Worm (Caenorhabditis elegans) whole organism, L3 larva: ENCODE results near the gene gcy-4.

Experiments used
- ZK546.5 ChIP-seq: sonication (generic microtip); optimal IDR thresholded peaks from 2 replicates; lab custom pipeline; 2017; ENCODE audit warnings: missing biosample characterization, missing genetic modification characterization
- aly-2 ChIP-seq: fragments of 150-350 bp; optimal IDR thresholded peaks from 2 replicates; lab custom pipeline; 2014; ENCODE audit warnings: missing biosample characterization, missing genetic modification characterization
- ama-1 ChIP-seq: fragments of 150-350 bp; optimal IDR thresholded peaks from 2 replicates; lab custom pipeline; 2018
- ceh-16 ChIP-seq: sonication (generic microtip); optimal IDR thresholded peaks from 2 replicates; lab custom pipeline; 2017; ENCODE audit warnings: missing biosample characterization, missing genetic modification characterization
- ceh-28 ChIP-seq: fragments of 150-350 bp; optimal IDR thresholded peaks from 2 replicates; lab custom pipeline; 2014; ENCODE audit warnings: missing biosample characterization, missing genetic modification reagents, missing genetic modification characterization
- ceh-82 ChIP-seq: fragments of 150-350 bp; optimal IDR thresholded peaks from 2 replicates; lab custom pipeline; 2014; ENCODE audit warnings: missing biosample characterization, missing genetic modification characterization
- ceh-9 ChIP-seq: sonication (generic microtip); optimal IDR thresholded peaks from 2 replicates; lab custom pipeline; 2018; ENCODE audit warnings: missing biosample characterization, missing genetic modification characterization
- egl-5 ChIP-seq: fragments of 150-350 bp; optimal IDR thresholded peaks from 2 replicates; lab custom pipeline; 2017; ENCODE audit warnings: missing biosample characterization, missing genetic modification reagents, missing genetic modification characterization, inconsistent platforms
- elt-2 ChIP-seq: sonication (generic microtip); optimal IDR thresholded peaks from 2 replicates; lab custom pipeline; 2016; ENCODE audit warnings: missing genetic modification reagents, mild to moderate bottlenecking, missing genetic modification characterization, missing compliant biosample characterization
- eor-1 ChIP-seq, 2 experiments: fragments of 150-350 bp; optimal IDR thresholded peaks; 2 replicates each; lab custom pipeline; 2014 to 2018; ENCODE audit warnings: missing biosample characterization in 2 of 2, missing genetic modification characterization in 2 of 2
- fkh-2 ChIP-seq: fragments of 150-350 bp; optimal IDR thresholded peaks from 2 replicates; lab custom pipeline; 2014; ENCODE audit warnings: missing biosample characterization, missing genetic modification reagents, missing genetic modification characterization
- fos-1 ChIP-seq: fragments of 150-350 bp; optimal IDR thresholded peaks from 2 replicates; lab custom pipeline; 2014; ENCODE audit warnings: missing biosample characterization, missing genetic modification characterization
- lsy-12 ChIP-seq: sonication (generic microtip); optimal IDR thresholded peaks from 2 replicates; lab custom pipeline; 2016; ENCODE audit warnings: mild to moderate bottlenecking, missing genetic modification characterization, missing compliant biosample characterization
- mml-1 ChIP-seq: fragments of 150-350 bp; sonication (generic microtip); optimal IDR thresholded peaks from 3 replicates; lab custom pipeline; 2014; ENCODE audit warnings: missing biosample characterization, missing genetic modification characterization
- nfya-1 ChIP-seq: sonication (generic microtip); optimal IDR thresholded peaks from 2 replicates; lab custom pipeline; 2017; ENCODE audit warnings: missing genetic modification characterization, mild to moderate bottlenecking, missing compliant biosample characterization, antibody characterized with exemption, moderate library complexity; ENCODE audit not compliant: insufficient read depth
- nhr-11 ChIP-seq: fragments of 150-350 bp; optimal IDR thresholded peaks from 2 replicates; lab custom pipeline; 2014; ENCODE audit warnings: missing biosample characterization, missing genetic modification characterization
- nhr-12 ChIP-seq: fragments of 150-350 bp; optimal IDR thresholded peaks from 2 replicates; lab custom pipeline; 2014; ENCODE audit warnings: missing biosample characterization, missing genetic modification characterization
- nhr-23 ChIP-seq: fragments of 150-350 bp; optimal IDR thresholded peaks from 2 replicates; lab custom pipeline; 2014; ENCODE audit warnings: missing biosample characterization, missing genetic modification reagents, missing genetic modification characterization
- nhr-237 ChIP-seq: fragments of 150-350 bp; optimal IDR thresholded peaks from 2 replicates; lab custom pipeline; 2014; ENCODE audit warnings: missing biosample characterization, missing genetic modification characterization
- nhr-25 ChIP-seq: sonication (generic microtip); optimal IDR thresholded peaks from 2 replicates; lab custom pipeline; 2017; ENCODE audit warnings: missing biosample characterization, missing genetic modification characterization
- nhr-43 ChIP-seq: sonication (generic microtip); optimal IDR thresholded peaks from 2 replicates; lab custom pipeline; 2016; ENCODE audit warnings: mild to moderate bottlenecking, missing genetic modification characterization, missing compliant biosample characterization; ENCODE audit not compliant: poor library complexity, severe bottlenecking
- nhr-67 ChIP-seq: fragments of 150-350 bp; optimal IDR thresholded peaks from 2 replicates; lab custom pipeline; 2014; ENCODE audit warnings: missing biosample characterization, missing genetic modification characterization
- nhr-76 ChIP-seq: fragments of 150-350 bp; sonication (generic microtip); optimal IDR thresholded peaks from 5 replicates; lab custom pipeline; 2014; ENCODE audit warnings: missing biosample characterization, missing genetic modification characterization
- nhr-77 ChIP-seq: fragments of 150-350 bp; optimal IDR thresholded peaks from 2 replicates; lab custom pipeline; 2014; ENCODE audit warnings: missing biosample characterization, missing genetic modification characterization
- pha-4 ChIP-seq: fragments of 150-350 bp; optimal IDR thresholded peaks from 2 replicates; lab custom pipeline; 2014; ENCODE audit warnings: missing biosample characterization, missing genetic modification reagents, missing genetic modification characterization
- pqm-1 ChIP-seq: fragments of 150-350 bp; optimal IDR thresholded peaks from 2 replicates; lab custom pipeline; 2017; ENCODE audit warnings: missing biosample characterization, missing genetic modification characterization, inconsistent platforms
- snpc-4 ChIP-seq: fragments of 150-350 bp; optimal IDR thresholded peaks from 2 replicates; lab custom pipeline; 2014; ENCODE audit warnings: missing biosample characterization, missing genetic modification characterization
- tbx-2 ChIP-seq: sonication (generic microtip); optimal IDR thresholded peaks from 2 replicates; lab custom pipeline; 2016; ENCODE audit warnings: mild to moderate bottlenecking, missing genetic modification characterization, missing compliant biosample characterization
- unc-62 ChIP-seq: fragments of 150-350 bp; sonication (generic microtip); optimal IDR thresholded peaks from 4 replicates; lab custom pipeline; 2014; ENCODE audit warnings: missing biosample characterization, missing genetic modification reagents, missing genetic modification characterization
- ztf-11 ChIP-seq: fragments of 150-350 bp; optimal IDR thresholded peaks from 2 replicates; lab custom pipeline; 2014; ENCODE audit warnings: missing biosample characterization, missing genetic modification characterization

gcy-4 gene

DNA sequence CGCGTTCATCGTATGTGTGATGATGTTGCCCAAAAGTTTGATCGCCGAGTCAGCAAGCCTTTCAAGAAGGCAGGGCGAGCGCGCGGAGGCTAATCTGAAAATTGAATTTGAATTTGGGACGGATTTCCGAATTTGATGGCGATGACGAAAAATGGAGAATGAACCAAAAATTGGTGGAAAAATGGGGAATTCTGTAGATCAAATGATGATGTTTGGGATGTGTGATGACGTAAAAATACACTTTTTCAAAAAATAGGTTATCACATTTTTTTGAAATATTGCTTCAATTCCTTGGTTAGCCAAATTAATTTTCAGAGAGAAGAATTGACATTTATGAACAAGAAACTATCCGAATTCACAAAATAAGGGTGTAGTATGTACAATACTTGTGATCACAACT, 29.1 kb downstream of the gcy-4 start, which contains the start of gene ZK971.1:
ZK971.1 (minus strand) TSS at position 101 of the 400 bp plus-strand sequence.
- TF ChIP-seq ama-1 (lab: Kevin White, UChicago) (no peak), nhr-23 (tag; lab: Kevin White, UChicago) (no peak), egl-5 (tag; lab: Kevin White, UChicago) (no peak), ceh-82 (tag; lab: Kevin White, UChicago) (no peak), fkh-2 (tag; lab: Kevin White, UChicago) (no peak), nhr-43 (tag; lab: Kevin White, UChicago) (no peak), ceh-9 (tag; lab: Kevin White, UChicago) (no peak), nhr-77 (tag; lab: Kevin White, UChicago) (no peak), eor-1 (tag; optimal IDR thresholded peaks at IDR 0.05; lab: Kevin White, UChicago) (no peak), pha-4 (no peak), nhr-67 (tag; lab: Kevin White, UChicago) (no peak)

DNA sequence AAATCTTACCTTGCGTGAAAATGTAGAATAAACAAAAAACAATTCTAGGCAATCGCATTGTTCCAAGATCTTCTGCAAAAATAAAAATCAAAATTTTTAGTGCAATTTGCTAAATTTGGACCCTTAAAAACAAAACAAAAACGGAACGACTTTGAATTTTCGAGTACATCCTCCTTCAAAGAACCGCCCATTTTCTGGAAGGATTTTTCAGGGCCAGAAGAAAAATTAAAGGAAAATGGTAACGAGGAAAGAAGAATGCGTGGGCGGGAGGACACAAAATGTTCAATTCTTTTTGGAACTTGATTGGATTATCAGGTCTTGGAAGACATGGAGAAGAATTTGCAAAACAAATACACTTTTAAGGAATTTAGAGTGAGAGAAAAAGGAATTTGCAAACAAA, 37.5 kb downstream of the gcy-4 start, which contains the start of gene F54B3.4:
F54B3.4 (minus strand) TSS at position 101 of the 400 bp plus-strand sequence.
- no peak for TF ChIP-seq lsy-12 (tag; lab: Kevin White, UChicago)
- TF ChIP-seq pqm-1 (tag; lab: Kevin White, UChicago), result no peak
- no peak for TF ChIP-seq nhr-237 (tag; lab: Kevin White, UChicago)
- no peak for TF ChIP-seq ZK546.5 (tag; lab: Kevin White, UChicago)
- TF ChIP-seq eor-1 (tag; optimal IDR thresholded peaks at IDR 0.05; lab: Kevin White, UChicago), result no peak
- no peak for TF ChIP-seq fkh-2 (tag; lab: Kevin White, UChicago)
- no peak for TF ChIP-seq nhr-23 (tag; lab: Kevin White, UChicago)
- TF ChIP-seq unc-62 (GFP tag; lab: Kevin White, UChicago), result no peak
- TF ChIP-seq snpc-4, result no peak
- no peak for TF ChIP-seq tbx-2 (tag; lab: Kevin White, UChicago)
- TF ChIP-seq ceh-9 (tag; lab: Kevin White, UChicago), result no peak
- TF ChIP-seq pha-4, result no peak
- TF ChIP-seq egl-5 (tag; lab: Kevin White, UChicago), result no peak
- no peak for TF ChIP-seq aly-2 (tag; lab: Kevin White, UChicago)
- no peak for TF ChIP-seq nhr-77 (tag; lab: Kevin White, UChicago)
- TF ChIP-seq nhr-76 (tag; lab: Kevin White, UChicago), result no peak
- TF ChIP-seq, all 47 proteins: peak for 0

DNA sequence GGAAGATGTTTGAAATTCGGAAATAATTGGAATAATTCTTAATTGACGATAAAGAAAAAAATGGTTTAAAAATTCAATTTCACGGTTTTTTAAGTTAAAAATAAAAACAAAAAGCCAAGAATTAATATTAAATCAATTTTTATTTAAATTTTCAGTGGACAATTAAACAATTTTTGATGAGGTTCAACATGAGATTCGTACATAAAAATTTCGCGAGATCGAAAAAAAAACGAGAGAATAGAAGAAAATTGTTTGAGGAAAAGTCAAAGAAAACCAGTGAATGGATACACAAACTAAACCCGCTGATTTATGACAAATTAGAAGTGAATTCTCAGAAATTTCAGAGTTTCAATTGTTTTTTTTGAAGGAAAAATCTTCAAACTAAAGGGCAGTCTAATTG, 38.6 kb downstream of the gcy-4 start, which contains the start of gene F54B3.2:
F54B3.2 (minus strand) TSS at position 101 of the 400 bp plus-strand sequence.
- TF ChIP-seq nhr-12 (tag; lab: Kevin White, UChicago) (no peak), mml-1 (tag; lab: Kevin White, UChicago) (no peak), snpc-4 (no peak), ceh-16 (no peak), unc-62 (GFP tag; lab: Kevin White, UChicago) (no peak), nfya-1 (tag; lab: Kevin White, UChicago) (no peak), ceh-28 (no peak), elt-2 (tag; lab: Kevin White, UChicago) (no peak)

DNA sequence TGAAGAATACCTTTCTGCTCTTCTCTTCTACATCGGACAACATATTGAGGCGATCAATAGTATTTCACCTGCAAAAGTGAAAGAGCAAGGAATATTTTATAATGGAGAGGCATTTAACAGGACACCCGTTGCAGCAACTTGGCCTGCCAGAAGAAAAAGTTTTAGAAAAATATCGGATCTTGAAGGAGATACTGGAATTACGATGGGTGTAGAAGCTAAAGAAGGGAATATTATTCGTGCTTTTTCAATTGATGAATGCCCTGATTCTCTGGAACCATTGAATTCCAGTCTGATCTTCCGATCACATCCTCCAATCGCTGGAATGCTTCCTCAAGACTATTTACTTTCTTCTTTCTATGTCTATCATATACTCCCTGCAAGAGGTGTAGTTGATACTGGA, 47.4 kb downstream of the gcy-4 start:
- TF ChIP-seq nhr-25 (tag; lab: Kevin White, UChicago), result no peak
- TF ChIP-seq ceh-28, result no peak
- no peak for TF ChIP-seq nhr-11 (tag; lab: Kevin White, UChicago)
- TF ChIP-seq ztf-11 (tag; lab: Kevin White, UChicago), result no peak
- TF ChIP-seq fos-1 (tag; lab: Kevin White, UChicago), result no peak
